Fruit fly (Drosophila melanogaster) whole organism, embryonic: ENCODE results near the gene CG6839.

Source experiments
- Bteb2 ChIP-seq: fragments of 200-800 bp; sonication (Bioruptor generic); optimal IDR thresholded peaks from 2 replicates; lab custom pipeline; 2016; ENCODE audit warnings: missing biosample characterization, missing genetic modification characterization
- CG10274 ChIP-seq: fragments of 200-800 bp; sonication (Bioruptor generic); optimal IDR thresholded peaks from 3 replicates; lab custom pipeline; 2017; ENCODE audit warnings: missing biosample characterization, mild to moderate bottlenecking, missing genetic modification characterization
- CG10565 ChIP-seq: fragments of 200-800 bp; sonication (Bioruptor generic); optimal IDR thresholded peaks from 3 replicates; lab custom pipeline; 2016; ENCODE audit warnings: missing biosample characterization, mild to moderate bottlenecking, missing genetic modification characterization
- CG12236 ChIP-seq: fragments of 200-800 bp; sonication (Bioruptor generic); optimal IDR thresholded peaks from 2 replicates; lab custom pipeline; 2016; ENCODE audit warnings: missing biosample characterization, missing genetic modification characterization
- CG14050 ChIP-seq: fragments of 200-800 bp; sonication (Bioruptor generic); IDR thresholded peaks from 3 replicates; pipeline ENCODE4 v1.3.6; 2022; ENCODE audit warnings: missing biosample characterization, missing genetic modification characterization
- CG16813 ChIP-seq: fragments of 200-800 bp; sonication (Bioruptor generic); IDR thresholded peaks from 3 replicates; pipeline ENCODE4 v1.3.6; 2022; ENCODE audit warnings: missing biosample characterization, missing genetic modification characterization; ENCODE audit not compliant: partially characterized antibody
- CG17568 ChIP-seq: fragments of 200-800 bp; sonication (Bioruptor generic); optimal IDR thresholded peaks from 2 replicates; lab custom pipeline; 2018; ENCODE audit warnings: missing biosample characterization, mild to moderate bottlenecking, missing genetic modification characterization, moderate library complexity
- CG17829 ChIP-seq: fragments of 200-800 bp; optimal IDR thresholded peaks from 2 replicates; lab custom pipeline; 2019; ENCODE audit warnings: missing biosample characterization, mild to moderate bottlenecking, missing genetic modification characterization, moderate library complexity
- CG1832 ChIP-seq: fragments of 200-800 bp; sonication (Bioruptor generic); optimal IDR thresholded peaks from 2 replicates; lab custom pipeline; 2017; ENCODE audit warnings: missing biosample characterization, mild to moderate bottlenecking, missing genetic modification characterization, inconsistent platforms
- CG2116 ChIP-seq: fragments of 200-800 bp; sonication (Bioruptor generic); optimal IDR thresholded peaks from 3 replicates; lab custom pipeline; 2018; ENCODE audit warnings: missing biosample characterization, mild to moderate bottlenecking, missing genetic modification characterization
- CG2199 ChIP-seq: fragments of 200-800 bp; sonication (Bioruptor generic); IDR thresholded peaks from 3 replicates; pipeline ENCODE4 v1.3.6; 2022; ENCODE audit warnings: missing biosample characterization, missing genetic modification characterization
- CG2875 ChIP-seq: fragments of 200-800 bp; sonication (Bioruptor generic); optimal IDR thresholded peaks from 2 replicates; lab custom pipeline; 2017; ENCODE audit warnings: missing biosample characterization, mild to moderate bottlenecking, missing genetic modification characterization, missing genetic modification reagents
- CG30403 ChIP-seq: fragments of 200-800 bp; sonication (Bioruptor generic); optimal IDR thresholded peaks from 3 replicates; lab custom pipeline; 2016; ENCODE audit warnings: missing biosample characterization, missing genetic modification characterization
- CG30431 ChIP-seq: fragments of 200-800 bp; sonication (Bioruptor generic); optimal IDR thresholded peaks from 2 replicates; lab custom pipeline; 2017; ENCODE audit warnings: missing biosample characterization, missing genetic modification characterization
- CG42726 ChIP-seq: fragments of 200-800 bp; sonication (Bioruptor generic); IDR thresholded peaks from 2 replicates; pipeline ENCODE4 v1.3.6; 2022; ENCODE audit warnings: missing biosample characterization, missing genetic modification characterization; ENCODE audit not compliant: partially characterized antibody
- CG4617 ChIP-seq: fragments of 200-800 bp; sonication (Bioruptor generic); optimal IDR thresholded peaks from 3 replicates; lab custom pipeline; 2016; ENCODE audit warnings: missing biosample characterization, missing genetic modification characterization, borderline replicate concordance
- CG6813 ChIP-seq: fragments of 200-800 bp; sonication (Bioruptor generic); optimal IDR thresholded peaks from 2 replicates; lab custom pipeline; 2017; ENCODE audit warnings: missing biosample characterization, missing genetic modification characterization, mild to moderate bottlenecking, moderate library complexity, missing genetic modification reagents
- CG7271 ChIP-seq: fragments of 200-800 bp; sonication (Bioruptor generic); optimal IDR thresholded peaks from 2 replicates; lab custom pipeline; 2018; ENCODE audit warnings: missing biosample characterization, mild to moderate bottlenecking, missing genetic modification characterization, moderate library complexity
- CG7987 ChIP-seq: fragments of 200-800 bp; sonication (Bioruptor generic); optimal IDR thresholded peaks from 2 replicates; lab custom pipeline; 2018; ENCODE audit warnings: missing biosample characterization, mild to moderate bottlenecking, missing genetic modification characterization, moderate library complexity
- CG8089 ChIP-seq: fragments of 200-800 bp; sonication (Bioruptor generic); optimal IDR thresholded peaks from 3 replicates; lab custom pipeline; 2016; ENCODE audit warnings: missing biosample characterization, missing genetic modification characterization
- CG8359 ChIP-seq: fragments of 200-800 bp; sonication (Bioruptor generic); optimal IDR thresholded peaks from 2 replicates; lab custom pipeline; 2017; ENCODE audit warnings: missing biosample characterization, mild to moderate bottlenecking, missing genetic modification characterization, borderline replicate concordance
- Drgx ChIP-seq: fragments of 200-800 bp; sonication (Bioruptor generic); IDR thresholded peaks from 2 replicates; pipeline ENCODE4 v1.3.6; 2022; ENCODE audit warnings: missing biosample characterization, missing genetic modification characterization
- GATAe ChIP-seq: fragments of 200-800 bp; sonication (Bioruptor generic); conservative IDR thresholded peaks from 2 replicates; pipeline ENCODE4 v1.3.6; 2022; ENCODE audit warnings: missing biosample characterization, missing genetic modification characterization
- HLH4C ChIP-seq: fragments of 200-800 bp; sonication (Bioruptor generic); IDR thresholded peaks from 3 replicates; pipeline ENCODE4 v1.3.6; 2022; ENCODE audit warnings: missing biosample characterization, missing genetic modification characterization; ENCODE audit not compliant: partially characterized antibody
- Lim3 ChIP-seq: fragments of 200-800 bp; sonication (Bioruptor generic); IDR thresholded peaks from 2 replicates; pipeline ENCODE4 v1.3.6; 2022; ENCODE audit warnings: missing biosample characterization, missing genetic modification characterization
- Mes4 ChIP-seq: fragments of 200-800 bp; sonication (Bioruptor generic); optimal IDR thresholded peaks from 2 replicates; lab custom pipeline; 2016; ENCODE audit warnings: missing biosample characterization, missing genetic modification characterization
- NK7.1 ChIP-seq: fragments of 200-800 bp; sonication (Bioruptor generic); optimal IDR thresholded peaks from 3 replicates; lab custom pipeline; 2016; ENCODE audit warnings: missing biosample characterization, missing genetic modification characterization
- Oli ChIP-seq: fragments of 200-800 bp; sonication (Bioruptor generic); optimal IDR thresholded peaks from 2 replicates; lab custom pipeline; 2018; ENCODE audit warnings: missing biosample characterization, mild to moderate bottlenecking, missing genetic modification characterization, moderate library complexity
- Ravus ChIP-seq: fragments of 200-800 bp; sonication (Bioruptor generic); IDR thresholded peaks from 2 replicates; pipeline ENCODE4 v1.3.6; 2022; ENCODE audit warnings: missing biosample characterization, missing genetic modification characterization
- Stat92E ChIP-seq, 3 experiments: fragments of >200 bp in 2 of 3; fragments of 200-800 bp in 1 of 3; sonication (Bioruptor generic) in 1 of 3; optimal IDR thresholded peaks; 2 replicates each; lab custom pipeline; 2017 to 2019; ENCODE audit warnings: missing biosample characterization in 3 of 3, missing genetic modification characterization in 3 of 3, mild to moderate bottlenecking in 1 of 3, moderate library complexity in 1 of 3
- ac ChIP-seq: fragments of 200-800 bp; sonication (Bioruptor generic); optimal IDR thresholded peaks from 3 replicates; lab custom pipeline; 2017; ENCODE audit warnings: missing biosample characterization, mild to moderate bottlenecking, missing genetic modification characterization
- cad ChIP-seq: fragments of >200 bp; optimal IDR thresholded peaks from 2 replicates; lab custom pipeline; 2017; ENCODE audit warnings: missing biosample characterization, missing genetic modification characterization
- cg ChIP-seq: fragments of 200-800 bp; sonication (Bioruptor generic); optimal IDR thresholded peaks from 3 replicates; lab custom pipeline; 2019; ENCODE audit warnings: missing biosample characterization, mild to moderate bottlenecking, missing genetic modification characterization, moderate library complexity
- emc ChIP-seq: fragments of 200-800 bp; sonication (Bioruptor generic); optimal IDR thresholded peaks from 2 replicates; lab custom pipeline; 2016; ENCODE audit warnings: missing biosample characterization, missing genetic modification characterization
- gcm2 ChIP-seq: fragments of 200-800 bp; sonication (Bioruptor generic); optimal IDR thresholded peaks from 2 replicates; lab custom pipeline; 2016; ENCODE audit warnings: missing biosample characterization, missing genetic modification characterization
- hth ChIP-seq: fragments of >200 bp; optimal IDR thresholded peaks from 2 replicates; lab custom pipeline; 2017; ENCODE audit warnings: inconsistent platforms
- jing ChIP-seq: fragments of 200-800 bp; sonication (Bioruptor generic); optimal IDR thresholded peaks from 2 replicates; lab custom pipeline; 2018; ENCODE audit warnings: missing biosample characterization, mild to moderate bottlenecking, missing genetic modification characterization
- lov ChIP-seq, 2 experiments: fragments of 200-800 bp in 1 of 2; fragments of >200 bp in 1 of 2; sonication (Bioruptor generic) in 1 of 2; IDR thresholded peaks in 1 of 2; optimal IDR thresholded peaks in 1 of 2; 2 replicates in 1 of 2; 3 replicates in 1 of 2; pipeline versions ENCODE4 v1.3.6 to Lab custom; 2017 to 2022; ENCODE audit warnings: missing biosample characterization in 1 of 2, missing genetic modification characterization in 1 of 2
- mam ChIP-seq: fragments of 200-800 bp; sonication (Bioruptor generic); optimal IDR thresholded peaks from 3 replicates; lab custom pipeline; 2016; ENCODE audit warnings: missing biosample characterization, missing genetic modification characterization
- nau ChIP-seq: fragments of 200-800 bp; sonication (Bioruptor generic); optimal IDR thresholded peaks from 3 replicates; lab custom pipeline; 2017; ENCODE audit warnings: missing biosample characterization, mild to moderate bottlenecking, missing genetic modification characterization, missing genetic modification reagents
- odd ChIP-seq: fragments of 200-800 bp; sonication (Bioruptor generic); optimal IDR thresholded peaks from 2 replicates; lab custom pipeline; 2017; ENCODE audit warnings: missing biosample characterization, mild to moderate bottlenecking, missing genetic modification characterization
- pita ChIP-seq: fragments of 200-800 bp; sonication (Bioruptor generic); optimal IDR thresholded peaks from 2 replicates; lab custom pipeline; 2017; ENCODE audit warnings: missing biosample characterization, mild to moderate bottlenecking, missing genetic modification characterization
- sima ChIP-seq: fragments of 200-800 bp; sonication (Bioruptor generic); optimal IDR thresholded peaks from 2 replicates; lab custom pipeline; 2016; ENCODE audit warnings: missing biosample characterization, missing genetic modification characterization
- trem ChIP-seq: fragments of 200-800 bp; optimal IDR thresholded peaks from 3 replicates; lab custom pipeline; 2019; ENCODE audit warnings: missing biosample characterization, mild to moderate bottlenecking, missing genetic modification characterization, moderate library complexity
- trh ChIP-seq: fragments of 200-800 bp; sonication (Bioruptor generic); optimal IDR thresholded peaks from 2 replicates; lab custom pipeline; 2016; ENCODE audit warnings: missing biosample characterization, missing genetic modification characterization
- wek ChIP-seq: fragments of 200-800 bp; sonication (Bioruptor generic); optimal IDR thresholded peaks from 3 replicates; lab custom pipeline; 2018; ENCODE audit warnings: missing biosample characterization, mild to moderate bottlenecking, missing genetic modification characterization, moderate library complexity
- z ChIP-seq: fragments of 200-800 bp; sonication (Bioruptor generic); IDR thresholded peaks from 3 replicates; pipeline ENCODE4 v1.3.6; 2022; ENCODE audit warnings: missing biosample characterization, missing genetic modification characterization

The CG6839 gene

DNA sequence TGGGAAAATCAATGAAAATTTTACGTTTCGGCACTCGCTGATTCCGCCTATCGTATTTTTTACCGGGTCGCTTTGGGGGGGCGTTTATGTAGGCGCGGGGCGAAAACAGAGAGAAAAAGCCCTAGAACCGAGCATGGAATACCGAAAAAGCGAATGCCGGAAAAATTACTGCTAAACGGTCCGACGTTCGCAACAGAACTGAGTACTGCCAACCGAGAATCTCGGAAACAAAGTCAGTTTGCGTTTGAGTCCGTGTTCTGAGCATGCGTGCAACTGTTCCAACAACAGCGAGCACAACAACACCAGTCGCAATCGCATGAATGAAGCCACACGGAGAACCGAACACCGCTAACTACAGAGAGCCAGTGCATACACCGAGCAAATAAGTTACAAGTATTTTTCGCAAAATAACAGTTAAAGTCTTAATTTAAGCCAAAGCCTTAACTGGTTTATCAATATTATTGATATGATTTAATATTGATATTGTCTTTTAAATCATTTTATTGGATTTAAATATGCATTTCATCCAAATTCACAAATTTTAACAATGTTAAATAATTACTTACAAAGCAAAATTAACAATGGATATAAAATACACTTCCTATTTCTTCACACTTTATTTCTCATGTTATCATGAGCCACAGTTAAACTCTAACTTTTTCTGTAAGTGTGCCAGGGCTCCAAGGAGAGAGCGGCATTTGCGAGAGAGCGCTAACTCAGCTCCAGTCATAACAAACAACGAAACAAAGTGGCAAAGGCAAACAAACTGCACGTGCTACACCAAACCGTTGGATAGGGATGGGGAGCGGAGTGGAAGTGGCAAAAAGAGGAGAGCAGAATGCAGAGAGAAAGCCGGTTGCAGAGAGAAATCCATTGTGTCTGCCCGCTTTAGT is 26.9 kb upstream of the CG6839 start, which contains the start of gene CG3961 (continued):
- TF ChIP-seq trh (GFP tag; lab: Kevin White, UChicago) (peak; percentile 92), CG2199 (GFP tag; lab: Robert Waterston, UW) (0 out of 3 replicates have a peak, but pooled peaks have one; percentile 8), mam (GFP tag; lab: Kevin White, UChicago) (peak; percentile 82), wek (GFP tag; lab: Kevin White, UChicago) (peak; percentile 67), sima (GFP tag; lab: Kevin White, UChicago) (peak; percentile 30), jing (GFP tag; lab: Kevin White, UChicago) (peak; percentile 92), ac (GFP tag; lab: Kevin White, UChicago) (peak; percentile 76), CG12236 (GFP tag; lab: Kevin White, UChicago) (peak; percentile 76), CG1832 (GFP tag; lab: Kevin White, UChicago) (no peak), CG7271 (tag; lab: Kevin White, UChicago) (peak; percentile 57), CG14050 (GFP tag; lab: Robert Waterston, UW) (peak; percentile 83), CG42726 (GFP tag; lab: Robert Waterston, UW) (no peak), Ravus (peak; percentile 71), Stat92E (GFP tag; optimal IDR thresholded peaks at IDR 0.05; lab: Kevin White, UChicago) (peak in 1 of 3 experiments; percentile 99), CG17829 (tag; lab: Kevin White, UChicago) (peak; percentile 99), CG7987 (GFP tag; lab: Kevin White, UChicago) (peak; percentile 90), CG30403 (GFP tag; lab: Kevin White, UChicago) (peak; percentile 99), cg (no peak), Drgx (GFP tag; lab: Robert Waterston, UW) (peak; percentile 93), Bteb2 (GFP tag; lab: Kevin White, UChicago) (peak; percentile 91), pita (GFP tag; lab: Kevin White, UChicago) (no peak), emc (GFP tag; lab: Kevin White, UChicago) (peak; percentile 1), CG10274 (GFP tag; lab: Kevin White, UChicago) (peak; percentile 83), HLH4C (GFP tag; lab: Robert Waterston, UW) (no peak), CG8089 (GFP tag; lab: Kevin White, UChicago) (peak; percentile 83), Lim3 (GFP tag; lab: Robert Waterston, UW) (no peak; the same call in 1 of the 2 replicates), CG2875 (GFP tag; lab: Kevin White, UChicago) (peak; percentile 98), lov (optimal IDR thresholded peaks at IDR 0.05; lab: Kevin White, UChicago) (no peak), lov (GFP tag; IDR thresholded peaks at IDR 0.05; lab: Robert Waterston, UW) (0 out of 3 replicates have a peak, but pooled peaks have one; percentile 39), CG16813 (GFP tag; lab: Robert Waterston, UW) (no peak), CG2116 (GFP tag; lab: Kevin White, UChicago) (peak; percentile 90), CG4617 (GFP tag; lab: Kevin White, UChicago) (peak; percentile 90), CG17568 (GFP tag; lab: Kevin White, UChicago) (peak; percentile 92), hth (lab: Kevin White, UChicago) (no peak), CG6813 (GFP tag; lab: Kevin White, UChicago) (peak; percentile 96), cad (GFP tag; lab: Kevin White, UChicago) (no peak), CG10565 (peak; percentile 71), odd (peak; percentile 98), trem (tag; lab: Kevin White, UChicago) (peak; percentile 96), GATAe (peak; percentile 66), Mes4 (peak; percentile 86), CG30431 (GFP tag; lab: Kevin White, UChicago) (peak; percentile 94), nau (GFP tag; lab: Kevin White, UChicago) (peak; percentile 95), CG8359 (GFP tag; lab: Kevin White, UChicago) (peak; percentile 93), Oli (tag; lab: Kevin White, UChicago) (peak; percentile 98), NK7.1 (peak; percentile 81), gcm2 (GFP tag; lab: Kevin White, UChicago) (peak; percentile 79), z (GFP tag; lab: Robert Waterston, UW) (0 out of 3 replicates have a peak, but pooled peaks have one; percentile 10)
